Worm (Caenorhabditis elegans): ENCODE results near the gene fat-3.

- TF ChIP-seq nfyb-1 (GFP tag; IDR thresholded peaks at IDR 0.05) (no peak), Y53G8AR.9 (GFP tag; conservative IDR thresholded peaks at IDR 0.05) (no peak), madf-3 (GFP tag; IDR thresholded peaks at IDR 0.05) (no peak), nhr-120 (GFP tag; IDR thresholded peaks at IDR 0.05) (no peak), F49E8.2 (tag; optimal IDR thresholded peaks at IDR 0.05; ENCODE audit: insufficient read depth) (no peak), rec-8 (tag; optimal IDR thresholded peaks at IDR 0.05) (no peak), lin-35 (GFP tag; optimal IDR thresholded peaks at IDR 0.05) (no peak)
Measured at ce11 chrIV:9821621-9822020, 18.8 kb downstream of the fat-3 start, which contains the start of gene col-123.
